Worm (Caenorhabditis elegans): ENCODE data around the gene lon-3.

The lon-3 gene

DNA sequence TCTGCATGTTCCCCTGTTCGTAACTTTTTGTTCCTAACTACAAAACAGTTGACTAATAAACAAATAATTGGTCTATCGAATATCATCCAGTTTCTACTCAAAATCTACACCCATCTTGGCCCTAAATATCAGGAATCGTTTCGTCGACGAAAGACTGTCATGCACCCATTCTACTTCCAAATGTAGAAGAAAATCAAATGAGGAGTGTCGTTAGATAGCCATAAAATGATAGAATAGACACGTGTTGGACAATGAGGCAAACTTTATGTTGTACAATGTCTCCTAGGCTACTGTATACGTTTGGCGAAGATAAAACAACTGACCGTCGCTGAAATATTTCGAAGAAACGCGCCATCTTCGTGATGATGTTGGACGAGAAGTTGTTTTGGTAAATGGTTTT, 38.5 kb downstream of the lon-3 start:
- TF ChIP-seq ceh-45 (GFP tag; IDR thresholded peaks at IDR 0.05) (no peak), hlh-13 (GFP tag; optimal IDR thresholded peaks at IDR 0.05) (no peak), ceh-2 (tag; optimal IDR thresholded peaks at IDR 0.05) (no peak), lin-11 (tag; optimal IDR thresholded peaks at IDR 0.05) (no peak), sox-4 (tag; optimal IDR thresholded peaks at IDR 0.05) (no peak), fax-1 (tag; optimal IDR thresholded peaks at IDR 0.05) (no peak), sdc-2 (tag; optimal IDR thresholded peaks at IDR 0.05) (no peak), pag-3 (tag; optimal IDR thresholded peaks at IDR 0.05; ENCODE audit: borderline replicate concordance) (no peak), pha-4 (tag; optimal IDR thresholded peaks at IDR 0.05) (no peak), che-1 (tag; optimal IDR thresholded peaks at IDR 0.05) (no peak)

DNA sequence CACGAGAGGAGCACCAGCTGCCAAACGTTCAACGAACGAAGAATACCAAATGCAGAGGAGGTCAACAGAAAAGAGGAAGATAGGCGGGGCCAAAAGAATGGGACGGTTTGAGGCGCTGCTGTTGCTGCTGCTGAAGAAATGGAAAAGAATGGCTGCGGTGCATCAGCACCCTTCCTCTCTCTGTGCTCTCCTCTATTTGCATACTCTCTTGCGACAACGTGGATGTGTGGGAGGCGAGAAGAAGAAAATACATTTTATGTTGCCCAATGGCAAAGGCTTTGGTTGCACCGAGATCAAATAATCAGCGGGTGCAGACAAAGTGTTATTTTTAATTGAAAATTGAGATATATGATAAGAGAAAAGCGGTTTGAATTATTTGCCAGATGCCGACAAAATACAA, 40.1 kb downstream of the lon-3 start:
- TF ChIP-seq unc-42 (tag; optimal IDR thresholded peaks at IDR 0.05) (peak; percentile 6), unc-86 (tag; optimal IDR thresholded peaks at IDR 0.05) (no peak), tbx-2 (tag; optimal IDR thresholded peaks at IDR 0.05) (no peak), ceh-2 (tag; optimal IDR thresholded peaks at IDR 0.05) (no peak), Y22D7AL.16 (tag; optimal IDR thresholded peaks at IDR 0.05) (no peak)

DNA sequence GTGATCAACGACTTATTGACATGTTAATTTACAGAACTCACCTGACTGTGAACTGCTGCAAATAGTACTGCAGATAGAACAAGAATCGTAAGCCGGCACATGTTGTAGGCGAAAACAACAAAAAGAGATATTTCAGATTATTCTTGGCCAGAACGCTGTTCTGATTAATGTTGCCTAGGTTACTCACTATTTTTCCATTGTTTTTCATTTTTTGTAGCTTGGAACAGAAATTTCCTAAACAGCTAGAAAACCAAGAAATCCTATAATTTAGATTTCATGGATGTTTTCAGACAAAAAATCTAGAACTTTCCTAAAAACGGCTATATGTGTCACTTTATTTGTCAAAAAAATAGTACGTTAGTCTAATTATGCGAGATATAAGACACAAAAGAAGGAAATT, 43.9 kb downstream of the lon-3 start, which contains the start of gene C27A7.9:
TSS of gene C27A7.9 (minus strand) at position 101 of the 400 bp plus-strand sequence.
- TF ChIP-seq hlh-6 (tag; optimal IDR thresholded peaks at IDR 0.05): no peak
- TF ChIP-seq rnt-1 (tag; optimal IDR thresholded peaks at IDR 0.05): no peak
- TF ChIP-seq fkh-10 (GFP tag; optimal IDR thresholded peaks at IDR 0.05): no peak
- TF ChIP-seq ceh-6 (GFP tag; optimal IDR thresholded peaks at IDR 0.05): no peak
- TF ChIP-seq ceh-19 (GFP tag; optimal IDR thresholded peaks at IDR 0.05): no peak
- no peak for TF ChIP-seq pros-1 (tag; optimal IDR thresholded peaks at IDR 0.05)
- TF ChIP-seq madf-2 (tag; optimal IDR thresholded peaks at IDR 0.05): no peak
- no peak for TF ChIP-seq C38D4.7 (GFP tag; optimal IDR thresholded peaks at IDR 0.05)
- TF ChIP-seq gmeb-2 (tag; optimal IDR thresholded peaks at IDR 0.05): no peak
- no peak for TF ChIP-seq ceh-18 (tag; optimal IDR thresholded peaks at IDR 0.05)
- TF ChIP-seq T23F11.4 (GFP tag; optimal IDR thresholded peaks at IDR 0.05): no peak
- TF ChIP-seq fkh-6 (tag; optimal IDR thresholded peaks at IDR 0.05): no peak
- TF ChIP-seq ceh-9 (tag; optimal IDR thresholded peaks at IDR 0.05): no peak
- no peak for TF ChIP-seq fax-1 (tag; optimal IDR thresholded peaks at IDR 0.05)

DNA sequence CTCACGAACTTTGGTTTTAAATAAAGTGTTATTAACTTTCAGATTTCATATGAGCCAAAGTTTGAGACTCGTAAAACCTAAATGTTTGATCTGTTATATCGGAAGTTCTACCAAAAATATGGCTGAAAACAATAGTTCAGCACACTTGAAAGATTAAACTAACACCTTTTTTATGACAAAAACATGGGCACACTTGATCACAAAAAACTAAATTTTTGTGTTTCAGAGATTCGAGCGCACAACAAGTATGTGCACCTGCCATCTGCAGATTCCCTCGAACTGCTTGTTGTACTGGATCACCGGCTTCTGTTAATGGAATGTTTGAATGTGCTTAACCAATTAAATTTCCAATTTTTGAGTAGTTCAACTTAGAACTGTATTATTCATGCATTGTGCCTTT, 44.7 kb downstream of the lon-3 start:
- TF ChIP-seq mec-3 (tag; optimal IDR thresholded peaks at IDR 0.05; ENCODE audit: borderline replicate concordance): no peak
- TF ChIP-seq unc-3 (GFP tag; conservative IDR thresholded peaks at IDR 0.05): no peak
- no peak for TF ChIP-seq unc-3 (tag; optimal IDR thresholded peaks at IDR 0.05)
- no peak for TF ChIP-seq ama-1 (optimal IDR thresholded peaks at IDR 0.05)
- no peak for TF ChIP-seq syd-9 (tag; optimal IDR thresholded peaks at IDR 0.05)
- TF ChIP-seq rnt-1 (tag; optimal IDR thresholded peaks at IDR 0.05): no peak
- no peak for TF ChIP-seq tbx-2 (tag; optimal IDR thresholded peaks at IDR 0.05)
- no peak for TF ChIP-seq C38D4.7 (GFP tag; optimal IDR thresholded peaks at IDR 0.05)
- TF ChIP-seq lin-11 (tag; optimal IDR thresholded peaks at IDR 0.05): no peak
- no peak for TF ChIP-seq fkh-10 (GFP tag; optimal IDR thresholded peaks at IDR 0.05)
- no peak for TF ChIP-seq ceh-31 (tag; optimal IDR thresholded peaks at IDR 0.05)
- TF ChIP-seq eyg-1 (tag; optimal IDR thresholded peaks at IDR 0.05): no peak
- no peak for TF ChIP-seq elt-2 (tag; optimal IDR thresholded peaks at IDR 0.05)
- no peak for TF ChIP-seq ceh-45 (GFP tag; IDR thresholded peaks at IDR 0.05)
- TF ChIP-seq nhr-11 (tag; optimal IDR thresholded peaks at IDR 0.05): no peak

DNA sequence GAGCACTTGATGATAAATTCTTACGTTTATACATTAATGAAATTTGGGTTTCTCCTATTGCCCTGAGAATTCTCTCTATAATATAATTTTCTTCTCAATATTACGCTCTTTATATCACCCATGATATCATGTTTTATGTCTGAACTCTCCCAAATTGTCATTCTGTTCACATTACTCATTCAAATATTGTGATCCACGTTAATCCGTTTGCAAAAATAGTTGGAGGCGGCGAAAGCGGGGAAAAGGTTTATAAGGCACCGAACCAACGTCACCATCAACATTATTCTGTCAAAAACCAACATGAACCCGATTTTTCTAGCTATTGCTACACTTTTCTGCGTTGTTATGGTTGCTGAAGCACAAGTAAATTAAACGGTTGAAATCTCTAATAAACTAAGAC, 45.6 kb downstream of the lon-3 start, which contains the start of gene C27A7.8:
TSS of gene C27A7.8 (plus strand) at position 301 of the 400 bp plus-strand sequence.
- TF ChIP-seq ceh-34 (tag; optimal IDR thresholded peaks at IDR 0.05) (no peak), ref-2 (tag; optimal IDR thresholded peaks at IDR 0.05) (no peak), ceh-31 (tag; optimal IDR thresholded peaks at IDR 0.05) (no peak), odd-2 (tag; optimal IDR thresholded peaks at IDR 0.05) (no peak), T23F11.4 (GFP tag; optimal IDR thresholded peaks at IDR 0.05) (no peak), pqm-1 (tag; optimal IDR thresholded peaks at IDR 0.05) (no peak), ceh-24 (tag; optimal IDR thresholded peaks at IDR 0.05) (no peak), syd-9 (tag; optimal IDR thresholded peaks at IDR 0.05) (no peak), pha-2 (tag; optimal IDR thresholded peaks at IDR 0.05) (no peak), ztf-16 (tag; optimal IDR thresholded peaks at IDR 0.05) (no peak), unc-3 (GFP tag; conservative IDR thresholded peaks at IDR 0.05) (no peak), unc-3 (tag; optimal IDR thresholded peaks at IDR 0.05) (no peak), ceh-45 (GFP tag; IDR thresholded peaks at IDR 0.05) (no peak), sdc-2 (tag; optimal IDR thresholded peaks at IDR 0.05) (no peak)
